Worm (Caenorhabditis elegans): ENCODE data around the gene F41G3.21.

The F41G3.21 gene

ce11 chrII:6754671-6755224, 2.0 kb upstream of the F41G3.21 start, which contains the start of the genes srx-95 and fis-1:
srx-95 (minus strand) TSS chrII:6754771.
fis-1 (plus strand) TSS chrII:6755174.
- no peak for TF ChIP-seq lin-13 (tag; optimal IDR thresholded peaks at IDR 0.05)
- no peak for TF ChIP-seq zip-8 (tag; optimal IDR thresholded peaks at IDR 0.05)
- TF ChIP-seq lin-32 (GFP tag; optimal IDR thresholded peaks at IDR 0.05) = no peak
- no peak for TF ChIP-seq nhr-2 (tag; optimal IDR thresholded peaks at IDR 0.05)
- TF ChIP-seq unc-62 (GFP tag; optimal IDR thresholded peaks at IDR 0.05) = no peak
- no peak for TF ChIP-seq sem-2 (GFP tag; optimal IDR thresholded peaks at IDR 0.05)
- no peak for TF ChIP-seq lsy-2 (tag; optimal IDR thresholded peaks at IDR 0.05)
- no peak for TF ChIP-seq drap-1 (GFP tag; optimal IDR thresholded peaks at IDR 0.05)
- TF ChIP-seq nhr-12 (tag; optimal IDR thresholded peaks at IDR 0.05) = no peak

- no peak for TF ChIP-seq nhr-28 (tag; optimal IDR thresholded peaks at IDR 0.05)
- no peak for TF ChIP-seq M03D4.4 (tag; optimal IDR thresholded peaks at IDR 0.05)
- no peak for TF ChIP-seq ces-1 (GFP tag; optimal IDR thresholded peaks at IDR 0.05)
- TF ChIP-seq tbx-8 (GFP tag; optimal IDR thresholded peaks at IDR 0.05) = no peak
These were observed 723 bp downstream of the F41G3.21 start, which contains the start of gene F41G3.19 for ce11 chrII:6752027-6752426. F41G3.19 (minus strand) TSS chrII:6752127.

- TF ChIP-seq lin-32 (GFP tag; optimal IDR thresholded peaks at IDR 0.05) (no peak), bed-3 (GFP tag; optimal IDR thresholded peaks at IDR 0.05) (no peak), unc-62 (GFP tag; optimal IDR thresholded peaks at IDR 0.05) (no peak), ztf-11 (tag; optimal IDR thresholded peaks at IDR 0.05) (no peak), nhr-28 (tag; optimal IDR thresholded peaks at IDR 0.05) (no peak), tbx-8 (GFP tag; optimal IDR thresholded peaks at IDR 0.05) (no peak), ceh-83 (GFP tag; optimal IDR thresholded peaks at IDR 0.05) (no peak), ceh-43 (GFP tag; optimal IDR thresholded peaks at IDR 0.05) (no peak), nhr-12 (tag; optimal IDR thresholded peaks at IDR 0.05) (no peak)
These were observed 1.8 kb downstream of the F41G3.21 start, which contains the start of gene F41G3.20 for ce11 chrII:6750929-6751328. F41G3.20 (minus strand) TSS chrII:6751029.

ce11 chrII:6749422-6749821, 3.3 kb downstream of the F41G3.21 start, which contains the start of gene F41G3.10:
F41G3.10 (minus strand) TSS chrII:6749522.
- TF ChIP-seq sem-2 (GFP tag; optimal IDR thresholded peaks at IDR 0.05) (no peak), sptf-1 (tag; optimal IDR thresholded peaks at IDR 0.05) (no peak), tbx-8 (GFP tag; optimal IDR thresholded peaks at IDR 0.05) (no peak), drap-1 (GFP tag; optimal IDR thresholded peaks at IDR 0.05) (no peak), lin-32 (GFP tag; optimal IDR thresholded peaks at IDR 0.05) (no peak), zip-8 (tag; optimal IDR thresholded peaks at IDR 0.05) (no peak), ces-1 (GFP tag; optimal IDR thresholded peaks at IDR 0.05) (no peak), elt-1 (tag; optimal IDR thresholded peaks at IDR 0.05; ENCODE audit: borderline replicate concordance, insufficient read depth) (no peak), ceh-39 (tag; optimal IDR thresholded peaks at IDR 0.05) (no peak), mls-2 (tag; optimal IDR thresholded peaks at IDR 0.05) (no peak), nhr-28 (tag; optimal IDR thresholded peaks at IDR 0.05) (no peak)

- TF ChIP-seq nhr-12 (tag; optimal IDR thresholded peaks at IDR 0.05) (no peak), M03D4.4 (tag; optimal IDR thresholded peaks at IDR 0.05) (no peak), elt-1 (tag; optimal IDR thresholded peaks at IDR 0.05; ENCODE audit: borderline replicate concordance, insufficient read depth) (no peak), sptf-1 (tag; optimal IDR thresholded peaks at IDR 0.05) (no peak), sem-2 (GFP tag; optimal IDR thresholded peaks at IDR 0.05) (no peak), unc-120 (tag; optimal IDR thresholded peaks at IDR 0.05; ENCODE audit: poor library complexity, severe bottlenecking) (no peak), ceh-83 (GFP tag; optimal IDR thresholded peaks at IDR 0.05) (no peak), ham-2 (GFP tag; optimal IDR thresholded peaks at IDR 0.05) (no peak), mls-2 (tag; optimal IDR thresholded peaks at IDR 0.05) (no peak), unc-62 (GFP tag; optimal IDR thresholded peaks at IDR 0.05) (no peak), cnd-1 (tag; optimal IDR thresholded peaks at IDR 0.05) (no peak), tbx-8 (GFP tag; optimal IDR thresholded peaks at IDR 0.05) (no peak), mep-1 (tag; optimal IDR thresholded peaks at IDR 0.05) (no peak), ceh-39 (tag; optimal IDR thresholded peaks at IDR 0.05) (no peak), ces-1 (GFP tag; optimal IDR thresholded peaks at IDR 0.05) (no peak), lin-13 (tag; optimal IDR thresholded peaks at IDR 0.05) (no peak), zip-8 (tag; optimal IDR thresholded peaks at IDR 0.05) (no peak), lsy-2 (tag; optimal IDR thresholded peaks at IDR 0.05) (no peak), mab-5 (tag; optimal IDR thresholded peaks at IDR 0.05) (no peak)
These were observed 6.3 kb downstream of the F41G3.21 start, which contains the start of gene F41G3.5 for ce11 chrII:6746404-6746803. F41G3.5 (plus strand) TSS chrII:6746704.

ce11 chrII:6745783-6746182, 7.0 kb downstream of the F41G3.21 start, which contains the start of gene ins-14:
ins-14 (minus strand) TSS chrII:6745814.
- TF ChIP-seq nhr-2 (tag; optimal IDR thresholded peaks at IDR 0.05) = no peak
- no peak for TF ChIP-seq nhr-12 (tag; optimal IDR thresholded peaks at IDR 0.05)
- no peak for TF ChIP-seq unc-120 (tag; optimal IDR thresholded peaks at IDR 0.05; ENCODE audit: poor library complexity, severe bottlenecking)
- no peak for TF ChIP-seq ham-2 (GFP tag; optimal IDR thresholded peaks at IDR 0.05)
- TF ChIP-seq nhr-76 (tag; optimal IDR thresholded peaks at IDR 0.05) = no peak
- no peak for TF ChIP-seq ceh-39 (tag; optimal IDR thresholded peaks at IDR 0.05)
- no peak for TF ChIP-seq snpc-4 (tag; optimal IDR thresholded peaks at IDR 0.05)
- no peak for TF ChIP-seq flh-1 (GFP tag; optimal IDR thresholded peaks at IDR 0.05)
- no peak for TF ChIP-seq nhr-28 (tag; optimal IDR thresholded peaks at IDR 0.05)
- no peak for TF ChIP-seq lin-13 (tag; optimal IDR thresholded peaks at IDR 0.05)
- TF ChIP-seq lsy-2 (tag; optimal IDR thresholded peaks at IDR 0.05) = no peak
- no peak for TF ChIP-seq unc-39 (tag; optimal IDR thresholded peaks at IDR 0.05)
- no peak for TF ChIP-seq mep-1 (tag; optimal IDR thresholded peaks at IDR 0.05)
- no peak for TF ChIP-seq hlh-1 (tag; optimal IDR thresholded peaks at IDR 0.05)
